Fruit fly (Drosophila melanogaster) whole organism, embryonic: Measurements from ENCODE around the gene CCT3.

Experiments
- Abd-B ChIP-seq: fragments of 200-800 bp; sonication (Bioruptor generic); optimal IDR thresholded peaks from 2 replicates; lab custom pipeline; 2018; ENCODE audit warnings: missing biosample characterization, mild to moderate bottlenecking, missing genetic modification characterization, moderate library complexity
- Atf6 ChIP-seq: fragments of 200-800 bp; sonication (Bioruptor generic); IDR thresholded peaks from 2 replicates; pipeline ENCODE4 v1.3.6; 2022; ENCODE audit warnings: missing biosample characterization, missing genetic modification characterization
- CG10147 ChIP-seq: fragments of 200-800 bp; sonication (Bioruptor generic); optimal IDR thresholded peaks from 2 replicates; lab custom pipeline; 2019; ENCODE audit warnings: missing biosample characterization, mild to moderate bottlenecking, missing genetic modification characterization, moderate library complexity
- CG1024 ChIP-seq: fragments of 200-800 bp; sonication (Bioruptor generic); IDR thresholded peaks from 2 replicates; pipeline ENCODE4 v1.3.6; 2022; ENCODE audit warnings: missing biosample characterization, missing genetic modification characterization
- CG11093 ChIP-seq: fragments of 200-800 bp; sonication (Bioruptor generic); IDR thresholded peaks from 3 replicates; pipeline ENCODE4 v1.3.6; 2022; ENCODE audit warnings: missing biosample characterization, missing genetic modification characterization
- CG1647 ChIP-seq: fragments of 200-800 bp; sonication (Bioruptor generic); optimal IDR thresholded peaks from 3 replicates; lab custom pipeline; 2016; ENCODE audit warnings: missing biosample characterization, missing genetic modification characterization
- CG17186 ChIP-seq: fragments of 200-800 bp; sonication (Bioruptor generic); optimal IDR thresholded peaks from 3 replicates; lab custom pipeline; 2017; ENCODE audit warnings: missing biosample characterization, missing genetic modification reagents, missing genetic modification characterization
- CG1792 ChIP-seq: fragments of 200-800 bp; sonication (Bioruptor generic); optimal IDR thresholded peaks from 2 replicates; lab custom pipeline; 2016; ENCODE audit warnings: missing biosample characterization, missing genetic modification characterization
- CG1832 ChIP-seq: fragments of 200-800 bp; sonication (Bioruptor generic); optimal IDR thresholded peaks from 2 replicates; lab custom pipeline; 2017; ENCODE audit warnings: missing biosample characterization, mild to moderate bottlenecking, missing genetic modification characterization, inconsistent platforms
- CG18599 ChIP-seq: fragments of 200-800 bp; sonication (Bioruptor generic); optimal IDR thresholded peaks from 3 replicates; lab custom pipeline; 2017; ENCODE audit warnings: missing biosample characterization, missing genetic modification characterization, mild to moderate bottlenecking, moderate library complexity, missing genetic modification reagents
- CG2129 ChIP-seq: fragments of 200-800 bp; sonication (Bioruptor generic); IDR thresholded peaks from 2 replicates; pipeline ENCODE4 v1.3.6; 2022; ENCODE audit warnings: missing biosample characterization, missing genetic modification characterization; ENCODE audit not compliant: partially characterized antibody
- CG2712 ChIP-seq: fragments of 200-800 bp; optimal IDR thresholded peaks from 3 replicates; lab custom pipeline; 2019; ENCODE audit warnings: missing biosample characterization, mild to moderate bottlenecking, missing genetic modification characterization, moderate library complexity
- CG30020 ChIP-seq: fragments of 200-800 bp; optimal IDR thresholded peaks from 2 replicates; lab custom pipeline; 2019; ENCODE audit warnings: missing biosample characterization, mild to moderate bottlenecking, missing genetic modification characterization, moderate library complexity
- CG3726 ChIP-seq: fragments of 200-800 bp; sonication (Bioruptor generic); IDR thresholded peaks from 3 replicates; pipeline ENCODE4, ENCODE4 v1.3.6; 2022; ENCODE audit warnings: missing biosample characterization, missing genetic modification characterization
- CG6272 ChIP-seq: fragments of 200-800 bp; sonication (Bioruptor generic); IDR thresholded peaks from 2 replicates; pipeline ENCODE4 v1.3.6; 2022; ENCODE audit warnings: missing biosample characterization, missing genetic modification characterization
- CG7271 ChIP-seq: fragments of 200-800 bp; sonication (Bioruptor generic); optimal IDR thresholded peaks from 2 replicates; lab custom pipeline; 2018; ENCODE audit warnings: missing biosample characterization, mild to moderate bottlenecking, missing genetic modification characterization, moderate library complexity
- CG7556 ChIP-seq: fragments of 200-800 bp; sonication (Bioruptor generic); optimal IDR thresholded peaks from 2 replicates; lab custom pipeline; 2017; ENCODE audit warnings: missing biosample characterization, mild to moderate bottlenecking, missing genetic modification characterization
- CG8388 ChIP-seq: fragments of 200-800 bp; sonication (Bioruptor generic); optimal IDR thresholded peaks from 2 replicates; lab custom pipeline; 2019; ENCODE audit warnings: missing biosample characterization, mild to moderate bottlenecking, missing genetic modification characterization, moderate library complexity
- CG9797 ChIP-seq: fragments of 200-800 bp; sonication (Bioruptor generic); optimal IDR thresholded peaks from 3 replicates; lab custom pipeline; 2018; ENCODE audit warnings: missing biosample characterization, mild to moderate bottlenecking, missing genetic modification characterization
- CkIIα-i1 ChIP-seq: fragments of 200-800 bp; sonication (Bioruptor generic); IDR thresholded peaks from 2 replicates; pipeline ENCODE4 v1.3.6; 2022; ENCODE audit warnings: missing biosample characterization, missing genetic modification characterization
- Dek ChIP-seq: fragments of 200-800 bp; sonication (Bioruptor generic); optimal IDR thresholded peaks from 3 replicates; lab custom pipeline; 2019; ENCODE audit warnings: missing biosample characterization, mild to moderate bottlenecking, missing genetic modification characterization, moderate library complexity
- Fer3 ChIP-seq: fragments of 200-800 bp; sonication (Bioruptor generic); optimal IDR thresholded peaks from 2 replicates; lab custom pipeline; 2018; ENCODE audit warnings: missing biosample characterization, mild to moderate bottlenecking, missing genetic modification characterization, moderate library complexity
- GATAe ChIP-seq: fragments of 200-800 bp; sonication (Bioruptor generic); conservative IDR thresholded peaks from 2 replicates; pipeline ENCODE4 v1.3.6; 2022; ENCODE audit warnings: missing biosample characterization, missing genetic modification characterization
- HLH3B ChIP-seq: fragments of 200-800 bp; sonication (Bioruptor generic); IDR thresholded peaks from 2 replicates; pipeline ENCODE4 v1.3.6; 2022; ENCODE audit warnings: missing biosample characterization, missing genetic modification characterization
- Hand ChIP-seq: fragments of 200-800 bp; sonication (Bioruptor generic); optimal IDR thresholded peaks from 2 replicates; lab custom pipeline; 2017; ENCODE audit warnings: mild to moderate bottlenecking, missing biosample characterization, missing genetic modification reagents, missing genetic modification characterization
- MESR4 ChIP-seq: fragments of 200-800 bp; sonication (Bioruptor generic); optimal IDR thresholded peaks from 2 replicates; lab custom pipeline; 2018; ENCODE audit warnings: missing biosample characterization, mild to moderate bottlenecking, missing genetic modification characterization, moderate library complexity
- NfI ChIP-seq: fragments of 200-800 bp; sonication (Bioruptor generic); optimal IDR thresholded peaks from 3 replicates; lab custom pipeline; 2018; ENCODE audit warnings: missing biosample characterization, mild to moderate bottlenecking, missing genetic modification characterization, moderate library complexity
- Oaz ChIP-seq: fragments of 200-800 bp; sonication (Bioruptor generic); IDR thresholded peaks from 2 replicates; pipeline ENCODE4 v1.3.6; 2022; ENCODE audit warnings: missing biosample characterization, missing genetic modification characterization
- YL-1 ChIP-seq: fragments of 200-800 bp; sonication (Bioruptor generic); optimal IDR thresholded peaks from 3 replicates; lab custom pipeline; 2017; ENCODE audit warnings: missing biosample characterization, mild to moderate bottlenecking, missing genetic modification characterization
- ab ChIP-seq: fragments of 200-800 bp; sonication (Bioruptor generic); optimal IDR thresholded peaks from 2 replicates; lab custom pipeline; 2016; ENCODE audit warnings: missing biosample characterization, missing genetic modification characterization
- al ChIP-seq: fragments of 200-800 bp; sonication (Bioruptor generic); IDR thresholded peaks from 2 replicates; pipeline ENCODE4 v1.3.6; 2022; ENCODE audit warnings: missing biosample characterization, missing genetic modification characterization
- ash1 ChIP-seq: fragments of 200-800 bp; sonication (Bioruptor generic); optimal IDR thresholded peaks from 2 replicates; lab custom pipeline; 2018; ENCODE audit warnings: missing biosample characterization, mild to moderate bottlenecking, missing genetic modification characterization
- dati ChIP-seq: fragments of 200-800 bp; sonication (Bioruptor generic); IDR thresholded peaks from 2 replicates; pipeline ENCODE4 v1.3.6; 2022; ENCODE audit warnings: missing biosample characterization, missing genetic modification characterization
- en ChIP-seq: fragments of 200-800 bp; sonication (Bioruptor generic); optimal IDR thresholded peaks from 2 replicates; lab custom pipeline; 2016; ENCODE audit warnings: missing biosample characterization, missing genetic modification characterization
- exex ChIP-seq: fragments of 200-800 bp; sonication (Bioruptor generic); optimal IDR thresholded peaks from 4 replicates; lab custom pipeline; 2018; ENCODE audit warnings: missing biosample characterization, mild to moderate bottlenecking, missing genetic modification characterization, moderate library complexity
- eyg ChIP-seq: fragments of 200-800 bp; sonication (Bioruptor generic); optimal IDR thresholded peaks from 3 replicates; lab custom pipeline; 2016; ENCODE audit warnings: missing biosample characterization, missing genetic modification characterization
- grn ChIP-seq: fragments of 200-800 bp; sonication (Bioruptor generic); optimal IDR thresholded peaks from 3 replicates; lab custom pipeline; 2017; ENCODE audit warnings: missing biosample characterization, missing genetic modification characterization
- hb ChIP-seq: fragments of 200-800 bp; sonication (Bioruptor generic); IDR thresholded peaks from 3 replicates; pipeline ENCODE4 v1.3.6; 2022; ENCODE audit warnings: missing biosample characterization, missing genetic modification characterization; ENCODE audit not compliant: partially characterized antibody
- inv ChIP-seq: fragments of 200-800 bp; sonication (Bioruptor generic); IDR thresholded peaks from 2 replicates; pipeline ENCODE4 v1.3.6; 2022; ENCODE audit warnings: missing biosample characterization, missing genetic modification characterization; ENCODE audit not compliant: partially characterized antibody
- lab ChIP-seq: fragments of 200-800 bp; sonication (Bioruptor generic); optimal IDR thresholded peaks from 3 replicates; lab custom pipeline; 2017; ENCODE audit warnings: missing biosample characterization, missing genetic modification characterization, mild to moderate bottlenecking, moderate library complexity, missing genetic modification reagents
- nmo ChIP-seq: fragments of 200-800 bp; sonication (Bioruptor generic); optimal IDR thresholded peaks from 2 replicates; lab custom pipeline; 2018; ENCODE audit warnings: missing biosample characterization, mild to moderate bottlenecking, missing genetic modification characterization, moderate library complexity
- nom ChIP-seq: fragments of 200-800 bp; sonication (Bioruptor generic); optimal IDR thresholded peaks from 2 replicates; lab custom pipeline; 2017; ENCODE audit warnings: missing biosample characterization, missing genetic modification characterization, mild to moderate bottlenecking, moderate library complexity, missing genetic modification reagents
- otp ChIP-seq: fragments of 200-800 bp; sonication (Bioruptor generic); IDR thresholded peaks from 3 replicates; pipeline ENCODE4, ENCODE4 v1.3.6; 2022; ENCODE audit warnings: missing biosample characterization, missing genetic modification characterization
- pb ChIP-seq: fragments of 200-800 bp; sonication (Bioruptor generic); optimal IDR thresholded peaks from 3 replicates; lab custom pipeline; 2016; ENCODE audit warnings: missing biosample characterization, missing genetic modification characterization
- pum ChIP-seq: fragments of 200-800 bp; sonication (Bioruptor generic); optimal IDR thresholded peaks from 2 replicates; lab custom pipeline; 2016; ENCODE audit warnings: missing biosample characterization, missing genetic modification characterization
- sima ChIP-seq: fragments of 200-800 bp; sonication (Bioruptor generic); optimal IDR thresholded peaks from 2 replicates; lab custom pipeline; 2016; ENCODE audit warnings: missing biosample characterization, missing genetic modification characterization
- sob ChIP-seq: fragments of 200-800 bp; sonication (Bioruptor generic); IDR thresholded peaks from 2 replicates; pipeline ENCODE4 v1.3.6; 2022; ENCODE audit warnings: missing biosample characterization, missing genetic modification characterization
- tap ChIP-seq: fragments of 200-800 bp; optimal IDR thresholded peaks from 3 replicates; lab custom pipeline; 2019; ENCODE audit warnings: missing biosample characterization, mild to moderate bottlenecking, missing genetic modification characterization, moderate library complexity
- tup ChIP-seq: fragments of 200-800 bp; sonication (Bioruptor generic); optimal IDR thresholded peaks from 2 replicates; lab custom pipeline; 2016; ENCODE audit warnings: missing biosample characterization, mild to moderate bottlenecking, missing genetic modification characterization, moderate library complexity

The CCT3 gene

DNA sequence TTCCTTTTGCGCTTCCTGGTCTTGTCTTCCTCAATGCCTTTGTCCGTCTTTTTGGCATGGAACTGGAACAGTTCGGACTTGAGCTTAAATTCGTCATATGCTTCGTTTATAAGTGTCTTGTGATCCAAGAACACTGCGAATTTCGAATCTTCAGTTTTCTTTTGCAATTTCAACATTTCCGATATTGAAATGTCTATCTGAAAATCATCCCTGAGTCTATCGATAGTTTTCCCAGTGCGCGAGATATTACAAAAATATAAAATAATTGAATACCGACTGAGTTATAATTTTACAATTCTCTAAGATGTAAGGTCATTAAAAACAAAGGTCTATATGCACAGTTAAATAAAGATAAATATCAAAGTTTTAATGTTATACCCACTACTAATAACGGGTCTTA lies 3.5 kb downstream of the CCT3 start, which contains the start of gene Mettl4 (continued):
- TF ChIP-seq Dek (tag; lab: Kevin White, UChicago), result no peak

dm6 chr3R:16652091-16652490 lies 4.7 kb downstream of the CCT3 start, which contains the start of gene CG14907:
Gene CG14907 (minus strand): TSS chr3R:16652319.
- TF ChIP-seq CG18599 (GFP tag; lab: Kevin White, UChicago) (no peak), CG9797 (GFP tag; lab: Kevin White, UChicago) (no peak), CG1832 (GFP tag; lab: Kevin White, UChicago) (no peak), tup (no peak), grn (GFP tag; lab: Kevin White, UChicago) (no peak), CG10147 (GFP tag; lab: Kevin White, UChicago) (peak; percentile 20), hb (GFP tag; lab: Robert Waterston, UW) (no peak), Atf6 (no peak), pum (GFP tag; lab: Kevin White, UChicago) (no peak), CG8388 (no peak), nmo (GFP tag; lab: Kevin White, UChicago) (no peak), inv (GFP tag; lab: Robert Waterston, UW) (0 out of 2 replicates have a peak, but pooled peaks have one; percentile 15), dati (GFP tag; lab: Robert Waterston, UW) (no peak), en (GFP tag; lab: Kevin White, UChicago) (no peak), eyg (GFP tag; lab: Kevin White, UChicago) (no peak), tap (tag; lab: Kevin White, UChicago) (no peak), sima (GFP tag; lab: Kevin White, UChicago) (no peak), CG1647 (GFP tag; lab: Kevin White, UChicago) (no peak), CG3726 (GFP tag; lab: Robert Waterston, UW) (no peak), pb (GFP tag; lab: Kevin White, UChicago) (no peak), CG17186 (GFP tag; lab: Kevin White, UChicago) (no peak), exex (peak; percentile 40), nom (GFP tag; lab: Kevin White, UChicago) (no peak), GATAe (GFP tag; lab: Robert Waterston, UW) (no peak), HLH3B (GFP tag; lab: Robert Waterston, UW) (no peak), ash1 (no peak), Abd-B (GFP tag; lab: Kevin White, UChicago) (no peak), al (GFP tag; lab: Robert Waterston, UW) (no peak), CG7271 (no peak), CG6272 (no peak), CG1024 (GFP tag; lab: Robert Waterston, UW) (no peak), CG11093 (no peak), YL-1 (GFP tag; lab: Kevin White, UChicago) (peak; percentile 12), CkIIα-i1 (GFP tag; lab: Robert Waterston, UW) (no peak), Oaz (GFP tag; lab: Robert Waterston, UW) (no peak), CG2712 (tag; lab: Kevin White, UChicago) (no peak), sob (GFP tag; lab: Robert Waterston, UW) (no peak), MESR4 (GFP tag; lab: Kevin White, UChicago) (peak; percentile 68), CG7556 (GFP tag; lab: Kevin White, UChicago) (no peak), Fer3 (tag; lab: Kevin White, UChicago) (no peak), lab (GFP tag; lab: Kevin White, UChicago) (no peak), ab (GFP tag; lab: Kevin White, UChicago) (no peak), CG30020 (no peak), CG1792 (no peak), NfI (GFP tag; lab: Kevin White, UChicago) (peak; percentile 8), CG2129 (GFP tag; lab: Robert Waterston, UW) (no peak), Hand (no peak), otp (GFP tag; lab: Robert Waterston, UW) (no peak)
